Fruit fly (Drosophila melanogaster) whole organism, embryonic: Measurements from ENCODE around the gene endos.

Experiments
- Abd-B ChIP-seq: fragments of 200-800 bp; sonication (Bioruptor generic); optimal IDR thresholded peaks from 2 replicates; lab custom pipeline; 2018; ENCODE audit warnings: missing biosample characterization, mild to moderate bottlenecking, missing genetic modification characterization, moderate library complexity
- CG10543 ChIP-seq: fragments of 200-800 bp; sonication (Bioruptor generic); optimal IDR thresholded peaks from 3 replicates; lab custom pipeline; 2017; ENCODE audit warnings: missing biosample characterization, mild to moderate bottlenecking, missing genetic modification characterization, moderate library complexity
- CG11398 ChIP-seq: fragments of 200-800 bp; sonication (Bioruptor generic); optimal IDR thresholded peaks from 2 replicates; lab custom pipeline; 2016; ENCODE audit warnings: missing biosample characterization, missing genetic modification characterization
- CG12104 ChIP-seq: fragments of 200-800 bp; sonication (Bioruptor generic); optimal IDR thresholded peaks from 3 replicates; lab custom pipeline; 2016; ENCODE audit warnings: missing biosample characterization, missing genetic modification characterization
- CG12155 ChIP-seq: fragments of 200-800 bp; sonication (Bioruptor generic); optimal IDR thresholded peaks from 3 replicates; lab custom pipeline; 2016; ENCODE audit warnings: missing biosample characterization, missing genetic modification characterization
- CG1233 ChIP-seq: fragments of 200-800 bp; sonication (Bioruptor generic); optimal IDR thresholded peaks from 4 replicates; lab custom pipeline; 2018; ENCODE audit warnings: missing biosample characterization, mild to moderate bottlenecking, missing genetic modification characterization
- CG13287 ChIP-seq: fragments of 200-800 bp; sonication (Bioruptor generic); IDR thresholded peaks from 2 replicates; pipeline ENCODE4 v1.3.6; 2022; ENCODE audit warnings: missing biosample characterization, missing genetic modification characterization; ENCODE audit not compliant: partially characterized antibody
- CG14860 ChIP-seq: fragments of 200-800 bp; sonication (Bioruptor generic); IDR thresholded peaks from 3 replicates; pipeline ENCODE4 v1.3.6; 2022; ENCODE audit warnings: missing biosample characterization, missing genetic modification characterization; ENCODE audit not compliant: partially characterized antibody
- CG1792 ChIP-seq: fragments of 200-800 bp; sonication (Bioruptor generic); optimal IDR thresholded peaks from 2 replicates; lab custom pipeline; 2016; ENCODE audit warnings: missing biosample characterization, missing genetic modification characterization
- CG2129 ChIP-seq: fragments of 200-800 bp; sonication (Bioruptor generic); IDR thresholded peaks from 2 replicates; pipeline ENCODE4 v1.3.6; 2022; ENCODE audit warnings: missing biosample characterization, missing genetic modification characterization; ENCODE audit not compliant: partially characterized antibody
- CG30403 ChIP-seq: fragments of 200-800 bp; sonication (Bioruptor generic); optimal IDR thresholded peaks from 3 replicates; lab custom pipeline; 2016; ENCODE audit warnings: missing biosample characterization, missing genetic modification characterization
- CG31365 ChIP-seq: fragments of 200-800 bp; sonication (Bioruptor generic); optimal IDR thresholded peaks from 2 replicates; lab custom pipeline; 2018; ENCODE audit warnings: missing biosample characterization, mild to moderate bottlenecking, missing genetic modification characterization
- CG42726 ChIP-seq: fragments of 200-800 bp; sonication (Bioruptor generic); IDR thresholded peaks from 2 replicates; pipeline ENCODE4 v1.3.6; 2022; ENCODE audit warnings: missing biosample characterization, missing genetic modification characterization; ENCODE audit not compliant: partially characterized antibody
- CG5245 ChIP-seq: fragments of 200-800 bp; sonication (Bioruptor generic); optimal IDR thresholded peaks from 3 replicates; lab custom pipeline; 2016; ENCODE audit warnings: missing biosample characterization, missing genetic modification characterization
- CG6683 ChIP-seq: fragments of 200-800 bp; sonication (Bioruptor generic); optimal IDR thresholded peaks from 2 replicates; lab custom pipeline; 2017; ENCODE audit warnings: missing biosample characterization, mild to moderate bottlenecking, missing genetic modification characterization, missing genetic modification reagents
- CG7372 ChIP-seq: fragments of 200-800 bp; sonication (Bioruptor generic); IDR thresholded peaks from 2 replicates; pipeline ENCODE4 v1.3.6; 2022; ENCODE audit warnings: missing biosample characterization, missing genetic modification characterization
- CG7839 ChIP-seq: fragments of 200-800 bp; sonication (Bioruptor generic); optimal IDR thresholded peaks from 3 replicates; lab custom pipeline; 2018; ENCODE audit warnings: missing biosample characterization, mild to moderate bottlenecking, missing genetic modification characterization, moderate library complexity
- CG7928 ChIP-seq: fragments of 200-800 bp; sonication (Bioruptor generic); optimal IDR thresholded peaks from 2 replicates; lab custom pipeline; 2017; ENCODE audit warnings: missing biosample characterization, mild to moderate bottlenecking, missing genetic modification characterization
- CG9727 ChIP-seq: fragments of 200-800 bp; sonication (Bioruptor generic); optimal IDR thresholded peaks from 3 replicates; lab custom pipeline; 2017; ENCODE audit warnings: missing biosample characterization, mild to moderate bottlenecking, missing genetic modification characterization
- CG9797 ChIP-seq: fragments of 200-800 bp; sonication (Bioruptor generic); optimal IDR thresholded peaks from 3 replicates; lab custom pipeline; 2018; ENCODE audit warnings: missing biosample characterization, mild to moderate bottlenecking, missing genetic modification characterization
- CG9876 ChIP-seq: fragments of 200-800 bp; sonication (Bioruptor generic); optimal IDR thresholded peaks from 2 replicates; lab custom pipeline; 2016; ENCODE audit warnings: missing biosample characterization, missing genetic modification characterization
- Chrac-16 ChIP-seq: fragments of 200-800 bp; sonication (Bioruptor generic); optimal IDR thresholded peaks from 3 replicates; lab custom pipeline; 2016; ENCODE audit warnings: missing biosample characterization, missing genetic modification characterization
- Dad ChIP-seq: fragments of 200-800 bp; sonication (Bioruptor generic); optimal IDR thresholded peaks from 3 replicates; lab custom pipeline; 2016; ENCODE audit warnings: missing biosample characterization, missing genetic modification characterization
- Dip3 ChIP-seq: fragments of 200-800 bp; sonication (Bioruptor generic); optimal IDR thresholded peaks from 3 replicates; lab custom pipeline; 2016; ENCODE audit warnings: missing biosample characterization, missing genetic modification characterization
- E2f2 ChIP-seq: fragments of 200-800 bp; sonication (Bioruptor generic); IDR thresholded peaks from 2 replicates; pipeline ENCODE4 v1.3.6; 2022; ENCODE audit warnings: missing biosample characterization, missing genetic modification characterization
- HHEX ChIP-seq: fragments of 200-800 bp; sonication (Bioruptor generic); optimal IDR thresholded peaks from 3 replicates; lab custom pipeline; 2017; ENCODE audit warnings: missing biosample characterization, mild to moderate bottlenecking, missing genetic modification characterization, missing genetic modification reagents
- HLH54F ChIP-seq: fragments of 200-800 bp; sonication (Bioruptor generic); optimal IDR thresholded peaks from 3 replicates; lab custom pipeline; 2016; ENCODE audit warnings: missing biosample characterization, missing genetic modification characterization
- Hr51 ChIP-seq, 2 experiments: fragments of 200-800 bp; sonication (Bioruptor generic); optimal IDR thresholded peaks; 2 replicates in 1 of 2; 3 replicates in 1 of 2; lab custom pipeline; 2016 to 2018; ENCODE audit warnings: missing biosample characterization in 2 of 2, missing genetic modification characterization in 2 of 2, mild to moderate bottlenecking in 1 of 2, moderate library complexity in 1 of 2
- Lim3 ChIP-seq: fragments of 200-800 bp; sonication (Bioruptor generic); IDR thresholded peaks from 2 replicates; pipeline ENCODE4 v1.3.6; 2022; ENCODE audit warnings: missing biosample characterization, missing genetic modification characterization
- Mad ChIP-seq: fragments of 200-800 bp; sonication (Bioruptor generic); optimal IDR thresholded peaks from 2 replicates; lab custom pipeline; 2016; ENCODE audit warnings: missing biosample characterization, missing genetic modification characterization
- NC2α ChIP-seq: fragments of 200-800 bp; sonication (Bioruptor generic); optimal IDR thresholded peaks from 2 replicates; lab custom pipeline; 2016; ENCODE audit warnings: missing biosample characterization, missing genetic modification characterization
- TFAM ChIP-seq: fragments of 200-800 bp; sonication (Bioruptor generic); optimal IDR thresholded peaks from 2 replicates; lab custom pipeline; 2017; ENCODE audit warnings: missing biosample characterization, missing genetic modification characterization, inconsistent platforms
- abd-A ChIP-seq: fragments of 200-800 bp; sonication (Bioruptor generic); optimal IDR thresholded peaks from 3 replicates; lab custom pipeline; 2019; ENCODE audit warnings: missing biosample characterization, mild to moderate bottlenecking, missing genetic modification characterization, moderate library complexity
- bab2 ChIP-seq: fragments of 200-800 bp; sonication (Bioruptor generic); optimal IDR thresholded peaks from 2 replicates; lab custom pipeline; 2016; ENCODE audit warnings: missing biosample characterization, missing genetic modification characterization
- bbx ChIP-seq: fragments of 200-800 bp; sonication (Bioruptor generic); IDR thresholded peaks from 2 replicates; pipeline ENCODE4 v1.3.6; 2022; ENCODE audit warnings: missing biosample characterization, missing genetic modification characterization; ENCODE audit not compliant: partially characterized antibody
- bsh ChIP-seq, 2 experiments: fragments of 200-800 bp; sonication (Bioruptor generic); optimal IDR thresholded peaks; 2 replicates each; lab custom pipeline; 2017 to 2018; ENCODE audit warnings: mild to moderate bottlenecking in 2 of 2, missing biosample characterization in 2 of 2, missing genetic modification characterization in 2 of 2, moderate library complexity in 1 of 2
- ewg ChIP-seq: fragments of 200-800 bp; sonication (Bioruptor generic); optimal IDR thresholded peaks from 3 replicates; lab custom pipeline; 2017; ENCODE audit warnings: mild to moderate bottlenecking, missing biosample characterization, missing genetic modification reagents, missing genetic modification characterization
- gsb-n ChIP-seq: fragments of 200-800 bp; sonication (Bioruptor generic); optimal IDR thresholded peaks from 3 replicates; lab custom pipeline; 2018; ENCODE audit warnings: missing biosample characterization, mild to moderate bottlenecking, missing genetic modification characterization
- h ChIP-seq: fragments of >200 bp; optimal IDR thresholded peaks from 2 replicates; lab custom pipeline; 2017
- lola ChIP-seq, 3 experiments: fragments of >200 bp in 2 of 3; fragments of 200-800 bp in 1 of 3; sonication (Bioruptor generic) in 1 of 3; optimal IDR thresholded peaks; 2 replicates each; lab custom pipeline; 2017 to 2019; ENCODE audit warnings: missing biosample characterization in 3 of 3, missing genetic modification characterization in 3 of 3, mild to moderate bottlenecking in 1 of 3, moderate library complexity in 1 of 3
- otp ChIP-seq: fragments of 200-800 bp; sonication (Bioruptor generic); IDR thresholded peaks from 3 replicates; pipeline ENCODE4, ENCODE4 v1.3.6; 2022; ENCODE audit warnings: missing biosample characterization, missing genetic modification characterization
- pros ChIP-seq: fragments of 200-800 bp; sonication (Bioruptor generic); optimal IDR thresholded peaks from 3 replicates; lab custom pipeline; 2019; ENCODE audit warnings: missing biosample characterization, mild to moderate bottlenecking, missing genetic modification characterization, moderate library complexity
- scrt ChIP-seq: fragments of 200-800 bp; sonication (Bioruptor generic); optimal IDR thresholded peaks from 2 replicates; lab custom pipeline; 2018; ENCODE audit warnings: missing biosample characterization, mild to moderate bottlenecking, missing genetic modification characterization, moderate library complexity
- slbo ChIP-seq: fragments of 200-800 bp; sonication (Bioruptor generic); IDR thresholded peaks from 2 replicates; pipeline ENCODE4 v1.3.6; 2022; ENCODE audit warnings: missing biosample characterization, missing genetic modification characterization
- slou ChIP-seq: fragments of 200-800 bp; sonication (Bioruptor generic); optimal IDR thresholded peaks from 3 replicates; lab custom pipeline; 2016; ENCODE audit warnings: missing biosample characterization, missing genetic modification characterization
- slp2 ChIP-seq: fragments of 200-800 bp; sonication (Bioruptor generic); optimal IDR thresholded peaks from 2 replicates; lab custom pipeline; 2016; ENCODE audit warnings: missing biosample characterization, missing genetic modification characterization
- toy ChIP-seq: fragments of 200-800 bp; sonication (Bioruptor generic); IDR thresholded peaks from 2 replicates; pipeline ENCODE4 v1.3.6; 2022; ENCODE audit warnings: missing biosample characterization, missing genetic modification characterization
- wor ChIP-seq: fragments of 200-800 bp; sonication (Bioruptor generic); IDR thresholded peaks from 2 replicates; pipeline ENCODE4 v1.3.6; 2022; ENCODE audit warnings: missing biosample characterization, missing genetic modification characterization
- zen2 ChIP-seq: fragments of 200-800 bp; sonication (Bioruptor generic); IDR thresholded peaks from 3 replicates; pipeline ENCODE4 v1.3.6; 2022; ENCODE audit warnings: missing biosample characterization, missing genetic modification characterization; ENCODE audit not compliant: partially characterized antibody

endos gene

DNA sequence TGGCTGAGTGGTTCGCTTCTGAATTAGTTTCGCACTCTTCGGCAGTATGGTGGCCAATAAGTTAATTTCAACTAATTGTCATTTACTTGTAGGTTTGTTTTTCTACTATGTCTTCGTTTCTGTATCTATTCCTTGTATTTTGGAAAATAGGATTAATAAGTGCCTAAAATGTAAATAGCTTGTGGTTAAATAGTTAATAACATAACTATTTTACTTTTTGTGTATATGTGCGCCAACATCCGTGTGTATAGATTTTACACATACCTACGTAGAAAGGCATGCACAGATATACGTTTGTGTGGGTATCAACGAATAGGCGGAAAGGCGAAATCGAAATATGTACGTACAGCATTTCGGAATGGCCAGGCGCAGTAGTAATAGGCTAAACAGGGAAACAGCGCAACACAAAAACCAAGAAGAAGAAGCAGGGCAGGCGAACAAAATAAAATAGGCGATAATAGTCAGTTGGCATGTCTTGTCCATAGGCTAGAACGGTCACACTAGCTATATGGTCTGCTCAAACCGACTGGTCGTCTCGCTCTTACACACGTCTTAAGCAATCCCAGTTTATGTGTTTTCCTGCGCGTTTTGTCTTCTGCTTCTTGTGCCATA, 28.9 kb downstream of the endos start (continued):
- peak; percentile 27; the same call in 1 of the 2 replicates for TF ChIP-seq slbo
- TF ChIP-seq ewg (GFP tag; lab: Kevin White, UChicago), result peak; percentile 90
- no peak for TF ChIP-seq Chrac-16 (GFP tag; lab: Kevin White, UChicago)
- TF ChIP-seq Dad (GFP tag; lab: Kevin White, UChicago), result no peak
- no peak for TF ChIP-seq wor (GFP tag; lab: Robert Waterston, UW)
- TF ChIP-seq otp (GFP tag; lab: Robert Waterston, UW), result peak; percentile 52; the same call in 1 of the 3 replicates
- no peak for TF ChIP-seq bab2 (GFP tag; lab: Kevin White, UChicago)
- TF ChIP-seq CG9727 (GFP tag; lab: Kevin White, UChicago), result no peak
- peak; percentile 66 for TF ChIP-seq CG10543 (GFP tag; lab: Kevin White, UChicago)
- TF ChIP-seq CG30403 (GFP tag; lab: Kevin White, UChicago), result no peak
- no peak for TF ChIP-seq lola (GFP tag; optimal IDR thresholded peaks at IDR 0.05; lab: Kevin White, UChicago)
- TF ChIP-seq CG11398 (GFP tag; lab: Kevin White, UChicago), result no peak
- peak; percentile 20; the same call in 1 of the 2 replicates for TF ChIP-seq CG13287
- 0 out of 3 replicates have a peak, but pooled peaks have one; percentile 12 for TF ChIP-seq zen2
- no peak for TF ChIP-seq CG12104 (GFP tag; lab: Kevin White, UChicago)
- TF ChIP-seq CG14860 (GFP tag; lab: Robert Waterston, UW), result no peak
- 0 out of 2 replicates have a peak, but pooled peaks have one; percentile 46 for TF ChIP-seq CG42726 (GFP tag; lab: Robert Waterston, UW)
- TF ChIP-seq Dip3 (GFP tag; lab: Kevin White, UChicago), result no peak
- TF ChIP-seq CG1792 (GFP tag; lab: Kevin White, UChicago), result no peak
- TF ChIP-seq NC2α (GFP tag; lab: Kevin White, UChicago), result no peak
- TF ChIP-seq CG6683 (GFP tag; lab: Kevin White, UChicago), result no peak
- no peak for TF ChIP-seq CG2129 (GFP tag; lab: Robert Waterston, UW)
- no peak for TF ChIP-seq h (lab: Kevin White, UChicago)
- TF ChIP-seq slp2 (GFP tag; lab: Kevin White, UChicago), result no peak
- no peak for TF ChIP-seq CG7372 (GFP tag; lab: Robert Waterston, UW)
- no peak for TF ChIP-seq TFAM (GFP tag; lab: Kevin White, UChicago)
- no peak for TF ChIP-seq E2f2
- no peak for TF ChIP-seq CG7839 (tag; lab: Kevin White, UChicago)
- no peak for TF ChIP-seq slou
- TF ChIP-seq HLH54F (GFP tag; lab: Kevin White, UChicago), result no peak
- TF ChIP-seq CG7928 (GFP tag; lab: Kevin White, UChicago), result no peak
- TF ChIP-seq abd-A (tag; lab: Kevin White, UChicago), result peak; percentile 97
- TF ChIP-seq bbx, result 0 out of 2 replicates have a peak, but pooled peaks have one; percentile 26
- TF ChIP-seq bsh (GFP tag; optimal IDR thresholded peaks at IDR 0.05; lab: Kevin White, UChicago), result no peak
- peak; percentile 2 for TF ChIP-seq pros (GFP tag; lab: Kevin White, UChicago)
- TF ChIP-seq CG12155, result no peak
- TF ChIP-seq CG1233, result no peak
- no peak for TF ChIP-seq gsb-n
- TF ChIP-seq scrt, result no peak
- peak in 1 of 2 experiments; percentile 13 for TF ChIP-seq Hr51 (GFP tag; optimal IDR thresholded peaks at IDR 0.05; lab: Kevin White, UChicago)
- TF ChIP-seq Mad (GFP tag; lab: Kevin White, UChicago), result no peak
- no peak for TF ChIP-seq toy (GFP tag; lab: Robert Waterston, UW)
- TF ChIP-seq CG9876 (GFP tag; lab: Kevin White, UChicago), result no peak
- no peak for TF ChIP-seq Lim3 (GFP tag; lab: Robert Waterston, UW)
- peak; percentile 68 for TF ChIP-seq CG9797
- peak; percentile 76 for TF ChIP-seq Abd-B (GFP tag; lab: Kevin White, UChicago)
- no peak for TF ChIP-seq CG5245 (GFP tag; lab: Kevin White, UChicago)
- TF ChIP-seq CG31365 (tag; lab: Kevin White, UChicago), result no peak
- no peak for TF ChIP-seq HHEX (GFP tag; lab: Kevin White, UChicago)
